Worm (Caenorhabditis elegans) whole organism, young adult: ENCODE measurements around the gene lem-4.

ENCODE experiments used
- B0336.3 ChIP-seq: fragments of 200-800 bp; sonication (Bioruptor generic); IDR thresholded peaks from 2 replicates; pipeline ENCODE4 v1.3.6; 2022; ENCODE audit warnings: missing genetic modification characterization, missing compliant biosample characterization
- D2030.7 ChIP-seq: fragments of 200-800 bp; sonication (Bioruptor generic); IDR thresholded peaks from 2 replicates; pipeline ENCODE4 v1.3.6; 2022; ENCODE audit warnings: missing genetic modification reagents, missing genetic modification characterization, missing compliant biosample characterization
- F23B12.7 ChIP-seq: sonication (generic microtip); optimal IDR thresholded peaks from 2 replicates; lab custom pipeline; 2017; ENCODE audit warnings: missing genetic modification characterization, mild to moderate bottlenecking, missing compliant biosample characterization, antibody characterized with exemption, moderate library complexity; ENCODE audit not compliant: insufficient read depth
- F33H1.4 ChIP-seq: fragments of 200-800 bp; sonication (Bioruptor generic); IDR thresholded peaks from 2 replicates; pipeline ENCODE4 v1.3.6; 2022; ENCODE audit warnings: missing genetic modification reagents, missing genetic modification characterization, missing compliant biosample characterization
- F49E8.2 ChIP-seq: sonication (generic microtip); optimal IDR thresholded peaks from 3 replicates; lab custom pipeline; 2017; ENCODE audit warnings: missing genetic modification characterization, mild to moderate bottlenecking, missing compliant biosample characterization, antibody characterized with exemption, moderate library complexity; ENCODE audit not compliant: insufficient read depth
- F57C9.4 ChIP-seq: sonication (generic microtip); optimal IDR thresholded peaks from 2 replicates; lab custom pipeline; 2017; ENCODE audit warnings: mild to moderate bottlenecking, missing genetic modification characterization, missing compliant biosample characterization
- K11D2.4 ChIP-seq: fragments of 200-800 bp; sonication (Bioruptor generic); IDR thresholded peaks from 2 replicates; pipeline ENCODE4 v1.3.6; 2022; ENCODE audit warnings: missing genetic modification reagents, missing genetic modification characterization, missing compliant biosample characterization
- T26A5.8 ChIP-seq: sonication (generic microtip); optimal IDR thresholded peaks from 2 replicates; lab custom pipeline; 2016; ENCODE audit warnings: missing genetic modification characterization, missing compliant biosample characterization
- Y53G8AR.9 ChIP-seq: fragments of 200-800 bp; sonication (Bioruptor generic); conservative IDR thresholded peaks from 2 replicates; pipeline ENCODE4 v1.3.6; 2022; ENCODE audit warnings: missing genetic modification reagents, missing genetic modification characterization, missing compliant biosample characterization
- ama-1 ChIP-seq, 3 experiments: fragments of 150-350 bp in 1 of 3; sonication (generic microtip) in 2 of 3; optimal IDR thresholded peaks; 2 replicates each; lab custom pipeline; 2014 to 2018; ENCODE audit warnings: missing biosample characterization in 2 of 3, missing genetic modification characterization in 2 of 3, missing genetic modification reagents in 2 of 3
- aptf-3 ChIP-seq: fragments of 200-800 bp; sonication (Bioruptor generic); IDR thresholded peaks from 2 replicates; pipeline ENCODE4 v1.3.6; 2022; ENCODE audit warnings: missing genetic modification characterization, missing compliant biosample characterization
- attf-3 ChIP-seq: fragments of 200-800 bp; sonication (Bioruptor generic); conservative IDR thresholded peaks from 2 replicates; pipeline ENCODE4 v1.3.6; 2022; ENCODE audit warnings: missing genetic modification reagents, missing genetic modification characterization, missing compliant biosample characterization
- attf-5 ChIP-seq: fragments of 200-800 bp; sonication (Bioruptor generic); optimal IDR thresholded peaks from 2 replicates; lab custom pipeline; 2018; ENCODE audit warnings: mild to moderate bottlenecking, missing genetic modification characterization, missing compliant biosample characterization
- bed-1 ChIP-seq: fragments of 200-800 bp; sonication (Bioruptor generic); IDR thresholded peaks from 2 replicates; pipeline ENCODE4 v1.3.6; 2022; ENCODE audit warnings: missing genetic modification reagents, missing genetic modification characterization, missing compliant biosample characterization
- cebp-1 ChIP-seq, 2 experiments: fragments of 200-800 bp in 1 of 2; sonication (Bioruptor generic) in 1 of 2; sonication (generic microtip) in 1 of 2; IDR thresholded peaks in 1 of 2; optimal IDR thresholded peaks in 1 of 2; 2 replicates each; pipeline versions ENCODE4 v1.3.6 to Lab custom; 2017 to 2022; ENCODE audit warnings: missing compliant biosample characterization in 2 of 2, missing genetic modification characterization in 2 of 2, mild to moderate bottlenecking in 1 of 2, missing genetic modification reagents in 1 of 2, moderate library complexity in 1 of 2
- ceh-91 ChIP-seq: fragments of 200-800 bp; sonication (Bioruptor generic); IDR thresholded peaks from 2 replicates; pipeline ENCODE4 v1.3.6; 2022; ENCODE audit warnings: missing genetic modification reagents, missing genetic modification characterization, missing compliant biosample characterization
- die-1 ChIP-seq: sonication (generic microtip); optimal IDR thresholded peaks from 2 replicates; lab custom pipeline; 2016; ENCODE audit warnings: missing genotype, mild to moderate bottlenecking, missing genetic modification characterization, missing compliant biosample characterization
- dox-1 ChIP-seq: fragments of 200-800 bp; sonication (Bioruptor generic); IDR thresholded peaks from 2 replicates; pipeline ENCODE4 v1.3.6; 2022; ENCODE audit warnings: missing genetic modification reagents, missing genetic modification characterization, missing compliant biosample characterization
- dpl-1 ChIP-seq: fragments of 150-350 bp; optimal IDR thresholded peaks from 2 replicates; lab custom pipeline; 2014; ENCODE audit warnings: missing biosample characterization, missing genetic modification reagents, missing genetic modification characterization
- efl-1 ChIP-seq: fragments of 150-350 bp; optimal IDR thresholded peaks from 2 replicates; lab custom pipeline; 2014; ENCODE audit warnings: missing biosample characterization, missing genetic modification reagents, missing genetic modification characterization
- egl-44 ChIP-seq: fragments of 200-800 bp; sonication (Bioruptor generic); IDR thresholded peaks from 2 replicates; pipeline ENCODE4 v1.3.6; 2022; ENCODE audit warnings: missing genetic modification reagents, missing genetic modification characterization, missing compliant biosample characterization
- hmg-1.2 ChIP-seq: fragments of 200-800 bp; sonication (Bioruptor generic); IDR thresholded peaks from 2 replicates; pipeline ENCODE4 v1.3.6; 2022; ENCODE audit warnings: missing genetic modification reagents, missing genetic modification characterization, missing compliant biosample characterization
- hmg-20 ChIP-seq: fragments of 200-800 bp; sonication (Bioruptor generic); IDR thresholded peaks from 2 replicates; pipeline ENCODE4 v1.3.6; 2022; ENCODE audit warnings: missing genetic modification reagents, missing genetic modification characterization, missing compliant biosample characterization
- let-526 ChIP-seq: fragments of 200-800 bp; sonication (Bioruptor generic); IDR thresholded peaks from 2 replicates; pipeline ENCODE4 v1.3.6; 2022; ENCODE audit warnings: missing genetic modification reagents, missing genetic modification characterization, missing compliant biosample characterization
- lin-26 ChIP-seq: fragments of 200-800 bp; sonication (Bioruptor generic); IDR thresholded peaks from 2 replicates; pipeline ENCODE4 v1.3.6; 2022; ENCODE audit warnings: missing genetic modification reagents, missing genetic modification characterization, missing compliant biosample characterization
- lin-35 ChIP-seq, 3 experiments: fragments of 150-350 bp in 2 of 3; sonication (generic microtip) in 1 of 3; optimal IDR thresholded peaks; 2 replicates each; lab custom pipeline; 2014 to 2018; ENCODE audit warnings: missing biosample characterization in 3 of 3, missing genetic modification characterization in 3 of 3, missing genetic modification reagents in 3 of 3
- lin-54 ChIP-seq: fragments of 200-800 bp; sonication (Bioruptor generic); optimal IDR thresholded peaks from 2 replicates; lab custom pipeline; 2018; ENCODE audit warnings: mild to moderate bottlenecking, missing genetic modification characterization, missing compliant biosample characterization
- madf-6 ChIP-seq: fragments of 200-800 bp; sonication (Bioruptor generic); IDR thresholded peaks from 2 replicates; pipeline ENCODE4 v1.3.6; 2022; ENCODE audit warnings: missing genetic modification reagents, missing genetic modification characterization, missing compliant biosample characterization
- mcd-1 ChIP-seq: fragments of 200-800 bp; sonication (Bioruptor generic); IDR thresholded peaks from 2 replicates; pipeline ENCODE4 v1.3.6; 2022; ENCODE audit warnings: missing genetic modification reagents, missing genetic modification characterization, missing compliant biosample characterization
- nhr-80 ChIP-seq: sonication (generic microtip); optimal IDR thresholded peaks from 2 replicates; lab custom pipeline; 2016; ENCODE audit warnings: missing genetic modification characterization, missing compliant biosample characterization
- nhr-90 ChIP-seq: sonication (generic microtip); optimal IDR thresholded peaks from 2 replicates; lab custom pipeline; 2016; ENCODE audit warnings: missing genotype, mild to moderate bottlenecking, missing genetic modification characterization, missing compliant biosample characterization
- rcor-1 ChIP-seq: fragments of 200-800 bp; sonication (Bioruptor generic); IDR thresholded peaks from 2 replicates; pipeline ENCODE4 v1.3.6; 2022; ENCODE audit warnings: missing genetic modification reagents, missing genetic modification characterization, missing compliant biosample characterization
- snpc-4 ChIP-seq, 5 experiments: fragments of 150-350 bp in 1 of 5; sonication (generic microtip) in 4 of 5; optimal IDR thresholded peaks; 2 replicates each; lab custom pipeline; 2014 to 2018; ENCODE audit warnings: missing genetic modification characterization in 5 of 5, missing biosample characterization in 3 of 5, antibody characterized with exemption in 2 of 5, mild to moderate bottlenecking in 2 of 5, missing compliant biosample characterization in 2 of 5, missing genotype in 2 of 5, moderate library complexity in 2 of 5, missing genetic modification reagents in 1 of 5
- zfh-2 ChIP-seq: fragments of 200-800 bp; sonication (Bioruptor generic); conservative IDR thresholded peaks from 2 replicates; pipeline ENCODE4 v1.3.6; 2022; ENCODE audit warnings: missing genetic modification reagents, missing genetic modification characterization, missing compliant biosample characterization
- ztf-28 ChIP-seq: fragments of 200-800 bp; sonication (Bioruptor generic); IDR thresholded peaks from 2 replicates; pipeline ENCODE4 v1.3.6; 2022; ENCODE audit warnings: missing genetic modification reagents, missing genetic modification characterization, missing compliant biosample characterization

The lem-4 gene

ce11 chrIV:854357-855269, at the start of gene lem-4, which contains the start of gene Y55F3BR.11:
lem-4 (minus strand) TSS chrIV:854780.
Y55F3BR.11 (plus strand) TSS chrIV:855219.
- TF ChIP-seq F23B12.7 (tag; lab: Kevin White, UChicago) (peak; percentile 17), lin-54 (peak; percentile 73), hmg-20 (GFP tag; lab: Robert Waterston, UW) (no peak), rcor-1 (GFP tag; lab: Robert Waterston, UW) (no peak; the same call in 1 of the 2 replicates), lin-26 (GFP tag; lab: Robert Waterston, UW) (no peak), dpl-1 (peak; percentile 41), lin-35 (GFP tag; optimal IDR thresholded peaks at IDR 0.05; lab: Kevin White, UChicago) (peak in 1 of 3 experiments; percentile 65), aptf-3 (GFP tag; lab: Robert Waterston, UW) (no peak), ama-1 (optimal IDR thresholded peaks at IDR 0.05; lab: Kevin White, UChicago) (no peak), ama-1 (GFP tag; optimal IDR thresholded peaks at IDR 0.05; lab: Kevin White, UChicago) (no peak), madf-6 (GFP tag; lab: Robert Waterston, UW) (peak; percentile 17; the same call in 1 of the 2 replicates), attf-5 (peak; percentile 34), T26A5.8 (no peak), B0336.3 (no peak), attf-3 (GFP tag; lab: Robert Waterston, UW) (peak; percentile 98), F57C9.4 (tag; lab: Kevin White, UChicago) (no peak), nhr-80 (no peak), K11D2.4 (GFP tag; lab: Robert Waterston, UW) (no peak), zfh-2 (GFP tag; lab: Robert Waterston, UW) (no peak), ztf-28 (GFP tag; lab: Robert Waterston, UW) (no peak), F49E8.2 (tag; lab: Kevin White, UChicago) (no peak), cebp-1 (GFP tag; IDR thresholded peaks at IDR 0.05; lab: Robert Waterston, UW) (peak; percentile 75), cebp-1 (tag; optimal IDR thresholded peaks at IDR 0.05; lab: Kevin White, UChicago) (peak; percentile 96), nhr-90 (tag; lab: Kevin White, UChicago) (no peak), ceh-91 (GFP tag; lab: Robert Waterston, UW) (no peak), dox-1 (GFP tag; lab: Robert Waterston, UW) (peak; percentile 32; the same call in 1 of the 2 replicates), hmg-1.2 (GFP tag; lab: Robert Waterston, UW) (peak; percentile 100), F33H1.4 (GFP tag; lab: Robert Waterston, UW) (peak; percentile 33; the same call in 1 of the 2 replicates), mcd-1 (peak; percentile 66), let-526 (no peak), egl-44 (GFP tag; lab: Robert Waterston, UW) (no peak), bed-1 (GFP tag; lab: Robert Waterston, UW) (no peak), D2030.7 (GFP tag; lab: Robert Waterston, UW) (peak; percentile 35; the same call in 1 of the 2 replicates), die-1 (no peak), snpc-4 (GFP tag; optimal IDR thresholded peaks at IDR 0.05; lab: Kevin White, UChicago) (no peak), snpc-4 (tag; optimal IDR thresholded peaks at IDR 0.05; lab: Kevin White, UChicago) (peak in 2 of 4 experiments; percentile 31 to 39), Y53G8AR.9 (GFP tag; lab: Robert Waterston, UW) (no peak), efl-1 (GFP tag; lab: Kevin White, UChicago) (peak; percentile 33)
